Worm (Caenorhabditis elegans): Measurements from ENCODE around the gene tsen-54.

tsen-54 gene

ce11 chrIV:1964057-1964456 lies 16.1 kb downstream of the tsen-54 start:
- no peak for TF ChIP-seq M03D4.4 (tag; optimal IDR thresholded peaks at IDR 0.05)
- TF ChIP-seq nhr-237 (tag; optimal IDR thresholded peaks at IDR 0.05), result no peak
- no peak for TF ChIP-seq lsy-2 (tag; optimal IDR thresholded peaks at IDR 0.05)
- no peak for TF ChIP-seq mep-1 (tag; optimal IDR thresholded peaks at IDR 0.05)
- no peak for TF ChIP-seq nhr-76 (tag; optimal IDR thresholded peaks at IDR 0.05)
- no peak for TF ChIP-seq unc-62 (GFP tag; optimal IDR thresholded peaks at IDR 0.05)
- no peak for TF ChIP-seq mab-5 (tag; optimal IDR thresholded peaks at IDR 0.05)
- no peak for TF ChIP-seq tbx-8 (GFP tag; optimal IDR thresholded peaks at IDR 0.05)
- no peak for TF ChIP-seq mls-2 (tag; optimal IDR thresholded peaks at IDR 0.05)
- TF ChIP-seq pha-4 (tag; optimal IDR thresholded peaks at IDR 0.05), result no peak
- no peak for TF ChIP-seq cnd-1 (tag; optimal IDR thresholded peaks at IDR 0.05)
- no peak for TF ChIP-seq blmp-1 (tag; optimal IDR thresholded peaks at IDR 0.05)
- no peak for TF ChIP-seq ham-2 (GFP tag; optimal IDR thresholded peaks at IDR 0.05)
- TF ChIP-seq unc-39 (tag; optimal IDR thresholded peaks at IDR 0.05), result no peak
- no peak for TF ChIP-seq zip-8 (tag; optimal IDR thresholded peaks at IDR 0.05)
- TF ChIP-seq bed-3 (GFP tag; optimal IDR thresholded peaks at IDR 0.05), result no peak
- no peak for TF ChIP-seq elt-3 (tag; optimal IDR thresholded peaks at IDR 0.05)
- no peak for TF ChIP-seq ceh-39 (tag; optimal IDR thresholded peaks at IDR 0.05)
- TF ChIP-seq snpc-4 (tag; optimal IDR thresholded peaks at IDR 0.05), result no peak

- TF ChIP-seq unc-39 (tag; optimal IDR thresholded peaks at IDR 0.05) (no peak), nhr-237 (tag; optimal IDR thresholded peaks at IDR 0.05) (no peak), pha-4 (tag; optimal IDR thresholded peaks at IDR 0.05) (no peak), sptf-1 (tag; optimal IDR thresholded peaks at IDR 0.05) (no peak), nhr-28 (tag; optimal IDR thresholded peaks at IDR 0.05) (no peak), ceh-83 (GFP tag; optimal IDR thresholded peaks at IDR 0.05) (no peak), lsy-2 (tag; optimal IDR thresholded peaks at IDR 0.05) (no peak), nhr-12 (tag; optimal IDR thresholded peaks at IDR 0.05) (no peak), M03D4.4 (tag; optimal IDR thresholded peaks at IDR 0.05) (no peak), bed-3 (GFP tag; optimal IDR thresholded peaks at IDR 0.05) (no peak), mls-2 (tag; optimal IDR thresholded peaks at IDR 0.05) (no peak), ham-2 (GFP tag; optimal IDR thresholded peaks at IDR 0.05) (no peak), zip-8 (tag; optimal IDR thresholded peaks at IDR 0.05) (no peak), hlh-1 (tag; optimal IDR thresholded peaks at IDR 0.05) (no peak), lin-32 (GFP tag; optimal IDR thresholded peaks at IDR 0.05) (no peak)
Observed at ce11 chrIV:1965135-1965534, 17.1 kb downstream of the tsen-54 start, which contains the start of gene Y48A5A.1. Gene Y48A5A.1 (plus strand): TSS chrIV:1965481.

- TF ChIP-seq ham-2 (GFP tag; optimal IDR thresholded peaks at IDR 0.05) (no peak), lsy-2 (tag; optimal IDR thresholded peaks at IDR 0.05) (no peak), snpc-4 (tag; optimal IDR thresholded peaks at IDR 0.05) (no peak), mab-5 (tag; optimal IDR thresholded peaks at IDR 0.05) (no peak), drap-1 (GFP tag; optimal IDR thresholded peaks at IDR 0.05) (no peak), mls-2 (tag; optimal IDR thresholded peaks at IDR 0.05) (no peak), unc-62 (GFP tag; optimal IDR thresholded peaks at IDR 0.05) (no peak)
Observed at ce11 chrIV:1969353-1969752, 21.4 kb downstream of the tsen-54 start, which contains the start of gene Y48A5A.3. Gene Y48A5A.3 (plus strand): TSS chrIV:1969737.

ce11 chrIV:1970158-1970557 lies 22.2 kb downstream of the tsen-54 start:
- TF ChIP-seq snpc-4 (tag; optimal IDR thresholded peaks at IDR 0.05) (no peak), mls-2 (tag; optimal IDR thresholded peaks at IDR 0.05) (no peak), zip-8 (tag; optimal IDR thresholded peaks at IDR 0.05) (no peak), nhr-28 (tag; optimal IDR thresholded peaks at IDR 0.05) (no peak), ztf-11 (tag; optimal IDR thresholded peaks at IDR 0.05) (no peak), ham-2 (GFP tag; optimal IDR thresholded peaks at IDR 0.05) (no peak), flh-1 (GFP tag; optimal IDR thresholded peaks at IDR 0.05) (no peak), lin-13 (tag; optimal IDR thresholded peaks at IDR 0.05) (no peak), bed-3 (GFP tag; optimal IDR thresholded peaks at IDR 0.05) (no peak), lsy-2 (tag; optimal IDR thresholded peaks at IDR 0.05) (no peak), elt-3 (tag; optimal IDR thresholded peaks at IDR 0.05) (no peak), tbx-8 (GFP tag; optimal IDR thresholded peaks at IDR 0.05) (no peak), nhr-12 (tag; optimal IDR thresholded peaks at IDR 0.05) (no peak), unc-120 (tag; optimal IDR thresholded peaks at IDR 0.05; ENCODE audit: poor library complexity, severe bottlenecking) (no peak), ceh-83 (GFP tag; optimal IDR thresholded peaks at IDR 0.05) (no peak), ceh-43 (GFP tag; optimal IDR thresholded peaks at IDR 0.05) (no peak), blmp-1 (tag; optimal IDR thresholded peaks at IDR 0.05) (no peak)

ce11 chrIV:1971078-1971477 lies 23.1 kb downstream of the tsen-54 start:
- no peak for TF ChIP-seq ceh-83 (GFP tag; optimal IDR thresholded peaks at IDR 0.05)
- TF ChIP-seq mls-2 (tag; optimal IDR thresholded peaks at IDR 0.05), result no peak
- TF ChIP-seq unc-39 (tag; optimal IDR thresholded peaks at IDR 0.05), result no peak
- TF ChIP-seq nhr-12 (tag; optimal IDR thresholded peaks at IDR 0.05), result no peak

All from whole organism, mixed stage, embryonic.